Fruit fly (Drosophila melanogaster) whole organism, pupa: ENCODE results near the gene CG31465.

Source experiments
- CG10348 ChIP-seq: fragments of 200-800 bp; sonication (Bioruptor generic); IDR thresholded peaks from 2 replicates; pipeline ENCODE4 v1.3.6; 2022; ENCODE audit warnings: missing biosample characterization, missing genetic modification characterization
- CG12605 ChIP-seq: fragments of 200-800 bp; sonication (Bioruptor generic); IDR thresholded peaks from 2 replicates; pipeline ENCODE4 v1.3.6; 2022; ENCODE audit warnings: missing biosample characterization, missing genetic modification characterization
- CG13204 ChIP-seq: fragments of 200-800 bp; sonication (Bioruptor generic); optimal IDR thresholded peaks from 2 replicates; lab custom pipeline; 2018; ENCODE audit warnings: missing biosample characterization, mild to moderate bottlenecking, missing genetic modification characterization, moderate library complexity
- CG14655 ChIP-seq: fragments of 200-800 bp; sonication (Bioruptor generic); optimal IDR thresholded peaks from 3 replicates; lab custom pipeline; 2017; ENCODE audit warnings: mild to moderate bottlenecking, missing biosample characterization, missing genetic modification reagents, missing genetic modification characterization
- CG15710 ChIP-seq: fragments of 200-800 bp; sonication (Bioruptor generic); optimal IDR thresholded peaks from 2 replicates; lab custom pipeline; 2018; ENCODE audit warnings: missing biosample characterization, mild to moderate bottlenecking, missing genetic modification characterization, moderate library complexity
- CG17806 ChIP-seq: fragments of 200-800 bp; sonication (Bioruptor generic); optimal IDR thresholded peaks from 2 replicates; lab custom pipeline; 2018; ENCODE audit warnings: missing biosample characterization, mild to moderate bottlenecking, missing genetic modification characterization, moderate library complexity
- CG32121 ChIP-seq: fragments of 200-800 bp; sonication (Bioruptor generic); IDR thresholded peaks from 2 replicates; pipeline ENCODE4 v1.3.6; 2022; ENCODE audit warnings: missing biosample characterization, missing genetic modification characterization
- CG34367 ChIP-seq: fragments of 200-800 bp; sonication (Bioruptor generic); optimal IDR thresholded peaks from 2 replicates; lab custom pipeline; 2018; ENCODE audit warnings: missing biosample characterization, mild to moderate bottlenecking, missing genetic modification characterization
- CG4496 ChIP-seq: fragments of 200-800 bp; sonication (Bioruptor generic); IDR thresholded peaks from 3 replicates; pipeline ENCODE4 v1.3.6; 2022; ENCODE audit warnings: missing biosample characterization, missing genetic modification characterization
- CG8159 ChIP-seq: fragments of 200-800 bp; sonication (Bioruptor generic); optimal IDR thresholded peaks from 3 replicates; lab custom pipeline; 2018; ENCODE audit warnings: missing biosample characterization, mild to moderate bottlenecking, missing genetic modification characterization, moderate library complexity
- CG8301 ChIP-seq: fragments of 200-800 bp; sonication (Bioruptor generic); optimal IDR thresholded peaks from 2 replicates; lab custom pipeline; 2018; ENCODE audit warnings: missing biosample characterization, mild to moderate bottlenecking, missing genetic modification characterization
- CG9948 ChIP-seq: fragments of 200-800 bp; sonication (Bioruptor generic); optimal IDR thresholded peaks from 2 replicates; lab custom pipeline; 2018; ENCODE audit warnings: missing biosample characterization, mild to moderate bottlenecking, missing genetic modification characterization, moderate library complexity
- D1 ChIP-seq: fragments of 200-800 bp; sonication (Bioruptor generic); optimal IDR thresholded peaks from 2 replicates; lab custom pipeline; 2018; ENCODE audit warnings: missing biosample characterization, mild to moderate bottlenecking, missing genetic modification characterization, moderate library complexity
- EcR ChIP-seq: fragments of 200-800 bp; sonication (Bioruptor generic); optimal IDR thresholded peaks from 3 replicates; lab custom pipeline; 2019; ENCODE audit warnings: missing biosample characterization, missing genetic modification characterization, mild to moderate bottlenecking, moderate library complexity, missing genetic modification reagents
- Ets98B ChIP-seq: fragments of 200-800 bp; sonication (Bioruptor generic); IDR thresholded peaks from 2 replicates; pipeline ENCODE4 v1.3.6; 2022; ENCODE audit warnings: missing biosample characterization, missing genetic modification characterization
- Pif1A ChIP-seq: fragments of 200-800 bp; sonication (Bioruptor generic); optimal IDR thresholded peaks from 3 replicates; lab custom pipeline; 2016; ENCODE audit warnings: missing biosample characterization, missing genetic modification characterization
- Pif1B ChIP-seq: fragments of 200-800 bp; sonication (Bioruptor generic); optimal IDR thresholded peaks from 3 replicates; lab custom pipeline; 2016; ENCODE audit warnings: missing biosample characterization, missing genetic modification characterization
- Snoo ChIP-seq: fragments of 200-800 bp; sonication (Bioruptor generic); optimal IDR thresholded peaks from 3 replicates; lab custom pipeline; 2017; ENCODE audit warnings: missing biosample characterization, mild to moderate bottlenecking, missing genetic modification characterization, inconsistent platforms
- fd96Ca ChIP-seq: fragments of 200-800 bp; sonication (Bioruptor generic); IDR thresholded peaks from 3 replicates; pipeline ENCODE4 v1.3.6; 2022; ENCODE audit warnings: missing biosample characterization, missing genetic modification characterization
- gl ChIP-seq: fragments of 200-800 bp; sonication (Bioruptor generic); optimal IDR thresholded peaks from 2 replicates; lab custom pipeline; 2018; ENCODE audit warnings: missing biosample characterization, mild to moderate bottlenecking, missing genetic modification characterization
- rn ChIP-seq: fragments of 200-800 bp; sonication (Bioruptor generic); IDR thresholded peaks from 2 replicates; pipeline ENCODE4 v1.3.6; 2022; ENCODE audit warnings: missing biosample characterization, missing genetic modification characterization

CG31465 gene

DNA sequence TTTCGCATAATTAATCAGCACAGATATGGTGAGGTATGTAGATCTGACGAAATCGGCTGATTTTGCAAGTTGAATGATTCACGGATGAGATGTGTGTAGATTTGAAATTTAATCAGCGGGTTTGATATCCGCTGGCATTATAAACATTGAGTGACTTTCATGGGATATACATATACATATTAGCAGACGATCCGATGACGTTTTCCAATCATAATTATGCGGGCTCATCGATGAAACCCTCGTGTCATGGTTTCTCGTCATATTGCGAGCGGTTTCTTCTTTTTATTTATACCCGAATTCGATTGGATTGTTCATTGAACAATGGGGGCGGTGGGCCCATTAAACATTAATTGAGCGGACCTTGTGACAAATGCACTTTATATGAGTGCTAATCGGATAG lies 16.1 kb upstream of the CG31465 start:
- TF ChIP-seq Pif1B (no peak), CG32121 (GFP tag; lab: Robert Waterston, UW) (no peak), EcR (GFP tag; lab: Kevin White, UChicago) (no peak), CG12605 (no peak), rn (GFP tag; lab: Robert Waterston, UW) (no peak), CG8159 (tag; lab: Kevin White, UChicago) (no peak), CG13204 (GFP tag; lab: Kevin White, UChicago) (no peak), Ets98B (GFP tag; lab: Robert Waterston, UW) (no peak), fd96Ca (no peak), CG15710 (no peak), CG8301 (tag; lab: Kevin White, UChicago) (no peak), CG9948 (tag; lab: Kevin White, UChicago) (no peak), Snoo (tag; lab: Kevin White, UChicago) (no peak), Pif1A (GFP tag; lab: Kevin White, UChicago) (no peak), CG14655 (GFP tag; lab: Kevin White, UChicago) (no peak), CG34367 (tag; lab: Kevin White, UChicago) (no peak), gl (tag; lab: Kevin White, UChicago) (no peak), CG17806 (tag; lab: Kevin White, UChicago) (no peak), D1 (tag; lab: Kevin White, UChicago) (no peak), CG4496 (GFP tag; lab: Robert Waterston, UW) (no peak)

- TF ChIP-seq Pif1B (no peak), Snoo (tag; lab: Kevin White, UChicago) (no peak), CG32121 (GFP tag; lab: Robert Waterston, UW) (no peak), CG10348 (GFP tag; lab: Robert Waterston, UW) (no peak), gl (tag; lab: Kevin White, UChicago) (no peak), D1 (tag; lab: Kevin White, UChicago) (peak; percentile 46), rn (GFP tag; lab: Robert Waterston, UW) (no peak)
- TF ChIP-seq, all 21 proteins: peak for 1
These were observed 15.6 kb upstream of the CG31465 start, which contains the start of gene lsn for dm6 chr3R:21864992-21865391. Gene lsn (plus strand): TSS chr3R:21865168.

DNA sequence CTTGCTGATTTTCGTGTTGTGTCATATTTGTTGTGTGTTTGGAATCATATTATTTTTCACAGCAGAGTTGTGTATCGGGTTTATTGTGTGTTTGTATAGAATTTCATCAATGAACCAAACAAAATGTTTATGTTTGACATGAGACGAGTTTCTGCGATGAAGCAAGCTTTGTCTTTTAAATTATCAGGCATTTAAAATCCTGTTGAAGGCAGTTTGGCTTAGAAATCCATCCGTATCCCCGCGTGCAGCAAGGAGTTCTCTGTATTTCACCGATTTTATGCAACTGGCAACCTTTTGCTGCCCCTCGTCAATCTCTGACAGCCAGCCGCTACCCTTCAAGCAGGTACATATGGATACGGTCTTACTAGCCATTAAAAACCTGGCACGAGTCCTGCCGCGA lies 12.8 kb upstream of the CG31465 start, which contains the start of the genes CG6569 and Cby:
Gene CG6569 (minus strand): TSS at position 101 of the 400 bp plus-strand sequence.
Gene Cby (plus strand): TSS at position 185 of the 400 bp plus-strand sequence.
- TF ChIP-seq Pif1A (GFP tag; lab: Kevin White, UChicago) (no peak), fd96Ca (no peak), CG13204 (GFP tag; lab: Kevin White, UChicago) (no peak), Ets98B (GFP tag; lab: Robert Waterston, UW) (no peak), gl (tag; lab: Kevin White, UChicago) (no peak), CG17806 (tag; lab: Kevin White, UChicago) (no peak), CG14655 (GFP tag; lab: Kevin White, UChicago) (no peak), Pif1B (no peak), CG12605 (no peak), CG8301 (tag; lab: Kevin White, UChicago) (no peak), CG9948 (tag; lab: Kevin White, UChicago) (no peak), CG15710 (no peak), CG10348 (GFP tag; lab: Robert Waterston, UW) (no peak), EcR (GFP tag; lab: Kevin White, UChicago) (no peak), CG8159 (tag; lab: Kevin White, UChicago) (no peak), rn (GFP tag; lab: Robert Waterston, UW) (no peak), CG32121 (GFP tag; lab: Robert Waterston, UW) (no peak), D1 (tag; lab: Kevin White, UChicago) (no peak), CG4496 (GFP tag; lab: Robert Waterston, UW) (no peak), CG34367 (tag; lab: Kevin White, UChicago) (no peak)

dm6 chr3R:21869464-21870100 lies 11.0 kb upstream of the CG31465 start, which contains the start of gene CG31174:
Gene CG31174 (minus strand): TSS chr3R:21869514.
- TF ChIP-seq CG4496 (GFP tag; lab: Robert Waterston, UW) = no peak
- TF ChIP-seq Snoo (tag; lab: Kevin White, UChicago) = no peak
- no peak for TF ChIP-seq CG17806 (tag; lab: Kevin White, UChicago)
- TF ChIP-seq fd96Ca = no peak
- TF ChIP-seq rn (GFP tag; lab: Robert Waterston, UW) = no peak
- no peak for TF ChIP-seq CG12605
- no peak for TF ChIP-seq gl (tag; lab: Kevin White, UChicago)
- TF ChIP-seq CG13204 (GFP tag; lab: Kevin White, UChicago) = no peak
- TF ChIP-seq CG10348 (GFP tag; lab: Robert Waterston, UW) = no peak
- no peak for TF ChIP-seq EcR (GFP tag; lab: Kevin White, UChicago)
- TF ChIP-seq CG8301 (tag; lab: Kevin White, UChicago) = no peak
- no peak for TF ChIP-seq CG8159 (tag; lab: Kevin White, UChicago)
- TF ChIP-seq CG34367 (tag; lab: Kevin White, UChicago) = no peak
- TF ChIP-seq Ets98B (GFP tag; lab: Robert Waterston, UW) = no peak
- TF ChIP-seq CG32121 (GFP tag; lab: Robert Waterston, UW) = no peak
- no peak for TF ChIP-seq Pif1A (GFP tag; lab: Kevin White, UChicago)
- no peak for TF ChIP-seq CG15710
- no peak for TF ChIP-seq D1 (tag; lab: Kevin White, UChicago)
